Worm (Caenorhabditis elegans): ENCODE data around the gene max-1.
"Not testable (repeated sequence)": the region's sequence is repeated elsewhere in the genome, so short reads cannot be mapped to it uniquely, and the experiment has no call there.

The max-1 gene

DNA sequence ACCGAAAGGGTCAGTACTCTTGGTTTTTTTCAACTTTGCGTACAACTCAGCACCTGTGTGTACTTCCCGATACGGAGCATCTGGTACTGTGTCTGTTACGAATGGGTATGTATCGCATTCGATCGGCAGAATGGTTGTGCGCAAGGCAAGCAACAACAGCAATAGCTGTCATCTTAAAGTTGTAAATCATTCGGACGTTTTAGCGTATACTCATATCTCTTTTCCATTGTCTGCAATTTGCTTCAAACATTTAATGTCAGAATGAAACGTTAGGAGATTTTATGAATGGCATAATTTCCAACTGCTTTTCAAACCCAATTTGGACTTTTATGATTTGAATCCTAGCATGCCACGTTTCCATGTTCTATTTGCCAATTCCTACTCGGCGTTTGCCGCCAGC, 37.1 kb upstream of the max-1 start:
- no peak for TF ChIP-seq efl-1 (optimal IDR thresholded peaks at IDR 0.05)
- TF ChIP-seq efl-1 (GFP tag; optimal IDR thresholded peaks at IDR 0.05 in 1 of 2) = peak in 1 of 2 experiments; percentile 68
- TF ChIP-seq C34B4.2 (tag; optimal IDR thresholded peaks at IDR 0.05) = no peak

DNA sequence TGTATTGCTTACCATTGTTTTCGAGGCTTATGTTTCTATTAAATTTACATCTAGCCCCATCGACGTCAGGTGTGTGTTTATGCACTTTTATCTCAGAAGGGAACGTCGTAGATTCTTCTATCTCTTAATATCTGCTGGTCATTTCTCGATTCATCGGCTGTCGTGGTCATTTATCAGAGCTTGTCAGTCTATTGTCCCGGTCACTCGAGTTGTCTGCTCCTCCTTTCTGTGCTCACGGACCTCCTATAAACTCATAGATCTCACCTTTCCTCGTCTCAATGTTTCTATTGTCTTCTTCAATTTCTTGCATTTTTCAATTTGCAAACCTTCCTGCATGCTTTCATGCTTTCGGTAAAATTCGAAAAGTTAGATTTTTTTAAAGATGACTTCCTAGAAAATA, 34.2 kb upstream of the max-1 start:
- TF ChIP-seq nhr-77 (tag; optimal IDR thresholded peaks at IDR 0.05) (no peak), ama-1 (optimal IDR thresholded peaks at IDR 0.05) (no peak), lin-35 (GFP tag; optimal IDR thresholded peaks at IDR 0.05) (no peak), nhr-47 (tag; optimal IDR thresholded peaks at IDR 0.05) (no peak)

DNA sequence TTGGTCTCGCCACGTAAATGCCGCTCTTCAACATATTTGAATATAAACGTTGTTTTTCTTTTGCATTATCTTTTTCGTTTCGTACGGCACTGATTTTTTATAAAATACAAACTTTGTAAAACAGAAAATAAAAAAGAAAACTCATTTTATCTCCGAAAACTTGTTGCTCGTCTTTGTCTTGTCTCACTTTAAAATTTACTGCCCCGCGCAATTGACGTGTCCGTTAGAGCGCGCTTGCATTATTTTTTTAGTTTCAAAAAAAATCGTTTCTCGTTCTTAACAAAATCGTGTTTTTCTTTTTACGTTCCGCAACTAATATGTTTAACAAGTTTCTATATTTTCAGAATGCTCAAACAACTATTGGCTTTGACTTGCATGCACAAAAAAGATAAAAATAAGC, 32.6 kb upstream of the max-1 start, which contains the start of gene noca-1:
Gene noca-1, plus strand, starts transcription at position 345 of the 400 bp plus-strand sequence.
- TF ChIP-seq lin-13 (GFP tag; optimal IDR thresholded peaks at IDR 0.05) (no peak), efl-1 (optimal IDR thresholded peaks at IDR 0.05) (peak in 1 of 2 experiments; percentile 19), efl-1 (GFP tag; optimal IDR thresholded peaks at IDR 0.05 in 1 of 2) (no peak)

DNA sequence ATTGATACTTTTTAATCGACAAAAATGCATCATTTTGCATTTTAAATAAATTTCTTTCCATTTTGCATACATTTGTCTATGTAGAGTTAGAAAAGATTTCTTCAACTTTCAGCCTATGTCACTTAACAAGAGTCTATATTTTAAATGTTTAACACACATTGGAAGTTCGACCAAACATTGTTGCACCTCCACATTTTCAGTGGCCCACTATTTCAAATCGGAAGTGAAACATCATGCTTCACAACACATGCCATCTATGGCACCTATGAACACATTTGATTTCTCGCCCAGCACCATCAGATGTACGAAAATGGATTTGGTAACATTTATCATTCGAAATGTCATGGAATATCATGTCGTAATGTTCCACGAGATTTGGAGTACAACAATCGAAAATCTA, 18.7 kb upstream of the max-1 start, which contains the start of gene dhc-3:
Gene dhc-3, plus strand, starts transcription at position 301 of the 400 bp plus-strand sequence.
- no peak for TF ChIP-seq rnt-1 (tag; optimal IDR thresholded peaks at IDR 0.05)
- no peak for TF ChIP-seq tbx-2 (tag; optimal IDR thresholded peaks at IDR 0.05)
- TF ChIP-seq fkh-10 (GFP tag; optimal IDR thresholded peaks at IDR 0.05) = no peak
- no peak for TF ChIP-seq jun-1 (tag; optimal IDR thresholded peaks at IDR 0.05)
- TF ChIP-seq lsy-2 (tag; optimal IDR thresholded peaks at IDR 0.05) = no peak
- TF ChIP-seq hlh-4 (tag; optimal IDR thresholded peaks at IDR 0.05) = no peak
- no peak for TF ChIP-seq nhr-47 (tag; optimal IDR thresholded peaks at IDR 0.05)
- no peak for TF ChIP-seq nhr-28 (tag; optimal IDR thresholded peaks at IDR 0.05)
- TF ChIP-seq dpl-1 (GFP tag; optimal IDR thresholded peaks at IDR 0.05) = no peak

DNA sequence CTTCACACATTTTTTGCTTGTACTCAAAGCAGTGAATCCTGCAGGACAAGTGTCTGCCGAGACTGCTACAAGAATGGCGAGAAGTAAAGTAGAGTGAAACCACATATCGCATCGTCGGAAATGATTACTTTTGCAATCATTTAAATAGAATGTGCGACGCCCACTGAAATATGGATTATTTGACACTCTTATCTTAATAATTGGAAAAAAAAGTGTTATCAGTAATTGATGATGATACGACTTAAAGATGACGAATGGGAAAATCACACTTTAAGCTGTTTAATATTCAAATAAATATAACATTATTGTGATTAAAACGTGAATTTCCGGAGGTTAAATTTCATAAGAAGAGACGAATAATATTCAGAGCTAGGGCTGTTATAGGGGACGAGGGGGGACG, 17.9 kb upstream of the max-1 start, which contains the start of gene clec-41:
Gene clec-41, minus strand, starts transcription at position 147 of the 400 bp plus-strand sequence.
- TF ChIP-seq snpc-4 (tag; optimal IDR thresholded peaks at IDR 0.05) (no peak), nhr-84 (tag; optimal IDR thresholded peaks at IDR 0.05) (no peak), ceh-8 (GFP tag; optimal IDR thresholded peaks at IDR 0.05) (no peak), ceh-63 (GFP tag; optimal IDR thresholded peaks at IDR 0.05) (no peak), lin-35 (GFP tag; optimal IDR thresholded peaks at IDR 0.05) (no peak), ets-5 (GFP tag; IDR thresholded peaks at IDR 0.05) (no peak), isw-1 (GFP tag; IDR thresholded peaks at IDR 0.05) (no peak), tbx-2 (tag; optimal IDR thresholded peaks at IDR 0.05) (no peak), elt-2 (tag; optimal IDR thresholded peaks at IDR 0.05) (peak; percentile 90), pqm-1 (tag; optimal IDR thresholded peaks at IDR 0.05) (peak; percentile 44), lin-14 (GFP tag; optimal IDR thresholded peaks at IDR 0.05) (no peak), Y116A8C.19 (tag; optimal IDR thresholded peaks at IDR 0.05; ENCODE audit: borderline replicate concordance) (no peak), lin-39 (tag; optimal IDR thresholded peaks at IDR 0.05) (no peak), fkh-10 (GFP tag; optimal IDR thresholded peaks at IDR 0.05) (no peak)

DNA sequence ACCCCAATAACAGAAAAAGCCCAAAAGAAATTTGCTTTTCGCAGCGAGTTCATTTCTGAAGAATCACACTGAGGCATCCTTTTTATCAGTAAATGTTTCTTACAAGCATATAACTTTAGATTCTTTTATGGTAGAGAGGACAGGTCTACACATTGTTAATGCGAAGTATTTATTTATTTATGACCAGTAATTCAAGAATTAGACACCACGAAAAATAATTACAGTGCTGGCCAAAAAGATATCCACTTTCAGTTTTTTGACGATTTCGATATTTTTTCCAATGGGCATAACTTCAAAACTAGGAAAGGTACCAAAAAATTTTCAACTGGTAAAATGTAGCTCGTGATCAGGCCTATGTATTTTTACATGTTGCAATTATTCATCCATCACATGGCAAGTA, 14.8 kb upstream of the max-1 start, which contains the start of gene clec-225:
Gene clec-225, minus strand, starts transcription at position 101 of the 400 bp plus-strand sequence.
- TF ChIP-seq skn-1, C34B4.2, C04F5.9 (tag; optimal IDR thresholded peaks at IDR 0.05): not testable (repeated sequence)

DNA sequence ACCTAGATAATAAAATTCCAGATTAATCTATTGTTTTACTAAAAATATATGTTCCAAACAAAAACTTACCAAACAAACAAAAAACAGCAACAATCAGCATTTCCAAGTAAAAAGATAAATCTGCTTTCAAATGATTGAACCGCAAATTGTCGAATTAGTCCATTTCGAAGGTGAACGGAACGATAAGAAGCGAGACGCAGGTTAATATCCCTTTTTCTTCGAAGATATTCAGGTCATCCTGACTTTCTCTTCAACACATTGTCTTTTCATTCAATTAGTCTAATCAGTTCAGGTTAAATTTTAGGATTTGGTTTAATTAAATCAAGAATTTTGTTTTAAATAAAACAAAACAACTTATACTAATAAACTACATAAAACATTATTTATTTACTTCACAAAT, 13.4 kb upstream of the max-1 start, which contains the start of gene B0365.9:
Gene B0365.9, minus strand, starts transcription at position 186 of the 400 bp plus-strand sequence.
- no peak for TF ChIP-seq egl-13 (tag; optimal IDR thresholded peaks at IDR 0.05)
- TF ChIP-seq snpc-4 (tag; optimal IDR thresholded peaks at IDR 0.05) = no peak
- TF ChIP-seq ceh-90 (tag; optimal IDR thresholded peaks at IDR 0.05) = no peak
- peak; percentile 94 for TF ChIP-seq blmp-1 (tag; optimal IDR thresholded peaks at IDR 0.05)
- TF ChIP-seq tbx-2 (tag; optimal IDR thresholded peaks at IDR 0.05) = no peak
- no peak for TF ChIP-seq F16B12.6 (tag; optimal IDR thresholded peaks at IDR 0.05)
- TF ChIP-seq snu-23 (GFP tag; optimal IDR thresholded peaks at IDR 0.05) = no peak
- no peak for TF ChIP-seq efl-1 (optimal IDR thresholded peaks at IDR 0.05)
- TF ChIP-seq efl-1 (GFP tag; optimal IDR thresholded peaks at IDR 0.05 in 1 of 2) = peak in 1 of 2 experiments; percentile 1

Measured in whole organism, L1 larva.